Worm (Caenorhabditis elegans) whole organism, L1 larva: ENCODE measurements around the gene lon-8.

ENCODE experiments used
- efl-1 ChIP-seq, 4 experiments: fragments of 150-350 bp; optimal IDR thresholded peaks in 3 of 4; peaks in 1 of 4; 1 replicate in 1 of 4; 2 replicates in 3 of 4; lab custom pipeline; 2014; ENCODE audit warnings: missing biosample characterization in 2 of 4, missing genetic modification characterization in 2 of 4, missing genetic modification reagents in 2 of 4
- egl-27 ChIP-seq, 2 experiments: fragments of 150-350 bp in 1 of 2; sonication (generic microtip); optimal IDR thresholded peaks; 3 replicates each; lab custom pipeline; 2017 to 2018; ENCODE audit warnings: missing biosample characterization in 2 of 2, missing genetic modification characterization in 2 of 2, missing genetic modification reagents in 2 of 2
- elt-3 ChIP-seq, 6 experiments: fragments of 150-350 bp in 1 of 6; sonication (generic microtip); optimal IDR thresholded peaks; 2 replicates each; lab custom pipeline; 2017 to 2018; ENCODE audit warnings: missing biosample characterization in 6 of 6, missing genetic modification characterization in 6 of 6, inconsistent platforms in 1 of 6
- fos-1 ChIP-seq: fragments of 150-350 bp; optimal IDR thresholded peaks from 2 replicates; lab custom pipeline; 2014; ENCODE audit warnings: missing biosample characterization, missing genetic modification characterization
- lin-13 ChIP-seq: fragments of 150-350 bp; optimal IDR thresholded peaks from 2 replicates; lab custom pipeline; 2014; ENCODE audit warnings: missing biosample characterization, missing genetic modification reagents, missing genetic modification characterization
- lin-14 ChIP-seq: fragments of 200-800 bp; sonication (Bioruptor generic); optimal IDR thresholded peaks from 2 replicates; lab custom pipeline; 2018; ENCODE audit warnings: mild to moderate bottlenecking, missing genetic modification characterization, moderate library complexity, missing compliant biosample characterization
- nhr-28 ChIP-seq: fragments of 150-350 bp; optimal IDR thresholded peaks from 2 replicates; lab custom pipeline; 2014; ENCODE audit warnings: missing biosample characterization, missing genetic modification characterization
- nhr-85 ChIP-seq: sonication (generic microtip); peaks from one replicate; lab custom pipeline; 2016; ENCODE audit warnings: missing genetic modification characterization, inconsistent platforms, missing compliant biosample characterization
- pqm-1 ChIP-seq: sonication (generic microtip); optimal IDR thresholded peaks from 3 replicates; lab custom pipeline; 2017; ENCODE audit warnings: missing biosample characterization, missing genetic modification characterization
- tbx-2 ChIP-seq: sonication (generic microtip); optimal IDR thresholded peaks from 2 replicates; lab custom pipeline; 2016; ENCODE audit warnings: missing genetic modification characterization, missing compliant biosample characterization
- tlp-1 ChIP-seq: fragments of 150-350 bp; optimal IDR thresholded peaks from 2 replicates; lab custom pipeline; 2014; ENCODE audit warnings: missing biosample characterization, missing genetic modification characterization
- unc-62 ChIP-seq: fragments of 150-350 bp; optimal IDR thresholded peaks from 2 replicates; lab custom pipeline; 2014; ENCODE audit warnings: missing biosample characterization, missing genetic modification reagents, missing genetic modification characterization
- ztf-11 ChIP-seq, 2 experiments: sonication (generic microtip); optimal IDR thresholded peaks; 2 replicates each; lab custom pipeline; 2016 to 2017; ENCODE audit warnings: missing genetic modification characterization in 2 of 2, missing biosample characterization in 1 of 2, missing compliant biosample characterization in 1 of 2

DNA sequence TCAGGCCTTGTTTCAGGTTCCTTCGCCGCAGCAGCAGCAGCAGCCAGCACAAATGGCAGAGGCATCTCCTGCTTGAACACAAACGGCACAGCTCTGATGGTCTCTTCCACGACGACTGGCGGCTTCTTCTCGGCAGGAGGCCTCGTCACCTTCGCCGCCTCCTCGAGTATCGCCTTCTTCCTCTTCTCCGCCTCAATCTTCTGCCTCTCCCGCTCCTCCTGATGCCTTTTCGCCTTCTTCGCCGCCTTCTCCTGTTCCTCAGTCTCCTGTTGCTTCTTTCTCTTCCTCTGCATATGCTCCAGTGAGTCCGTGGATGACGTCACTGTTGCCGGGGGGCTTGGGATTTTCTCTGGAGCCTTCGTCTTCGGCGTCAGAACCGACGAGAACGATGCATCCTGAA is 55.7 kb downstream of the lon-8 start:
- no peak for TF ChIP-seq efl-1 (optimal IDR thresholded peaks at IDR 0.05; lab: Kevin White, UChicago)
- TF ChIP-seq efl-1 (GFP tag; optimal IDR thresholded peaks at IDR 0.05 in 1 of 2; lab: Kevin White, UChicago): no peak
- TF ChIP-seq tlp-1: no peak
- no peak for TF ChIP-seq lin-13 (GFP tag; lab: Kevin White, UChicago)
- TF ChIP-seq pqm-1 (tag; lab: Kevin White, UChicago): no peak
- no peak for TF ChIP-seq lin-14
- TF ChIP-seq tbx-2 (tag; lab: Kevin White, UChicago): no peak
- no peak for TF ChIP-seq fos-1 (tag; lab: Kevin White, UChicago)
- no peak for TF ChIP-seq unc-62 (GFP tag; lab: Kevin White, UChicago)
- TF ChIP-seq nhr-85: no peak
- TF ChIP-seq ztf-11 (tag; optimal IDR thresholded peaks at IDR 0.05; lab: Kevin White, UChicago): no peak
- TF ChIP-seq elt-3 (tag; optimal IDR thresholded peaks at IDR 0.05; lab: Kevin White, UChicago): no peak
- no peak for TF ChIP-seq egl-27 (tag; optimal IDR thresholded peaks at IDR 0.05; lab: Kevin White, UChicago)
- no peak for TF ChIP-seq nhr-28 (tag; lab: Kevin White, UChicago)
